Worm (Caenorhabditis elegans) whole organism, L3 larva: Measurements from ENCODE around the gene K08B5.2.

Source experiments
- ama-1 ChIP-seq: fragments of 150-350 bp; optimal IDR thresholded peaks from 2 replicates; lab custom pipeline; 2018
- daf-12 ChIP-seq: fragments of 150-350 bp; optimal IDR thresholded peaks from 2 replicates; lab custom pipeline; 2014; ENCODE audit warnings: missing biosample characterization, missing genetic modification reagents, missing genetic modification characterization
- elt-1 ChIP-seq: fragments of 150-350 bp; optimal IDR thresholded peaks from 2 replicates; lab custom pipeline; 2014; ENCODE audit warnings: missing biosample characterization, missing genetic modification characterization
- elt-3 ChIP-seq, 3 experiments: fragments of 150-350 bp in 1 of 3; sonication (generic microtip) in 2 of 3; optimal IDR thresholded peaks; 2 replicates in 2 of 3; 4 replicates in 1 of 3; lab custom pipeline; 2014 to 2017; ENCODE audit warnings: missing biosample characterization in 3 of 3, missing genetic modification characterization in 3 of 3
- fos-1 ChIP-seq: fragments of 150-350 bp; optimal IDR thresholded peaks from 2 replicates; lab custom pipeline; 2014; ENCODE audit warnings: missing biosample characterization, missing genetic modification characterization
- nhr-11 ChIP-seq: fragments of 150-350 bp; optimal IDR thresholded peaks from 2 replicates; lab custom pipeline; 2014; ENCODE audit warnings: missing biosample characterization, missing genetic modification characterization
- nhr-237 ChIP-seq: fragments of 150-350 bp; optimal IDR thresholded peaks from 2 replicates; lab custom pipeline; 2014; ENCODE audit warnings: missing biosample characterization, missing genetic modification characterization
- nhr-76 ChIP-seq: fragments of 150-350 bp; sonication (generic microtip); optimal IDR thresholded peaks from 5 replicates; lab custom pipeline; 2014; ENCODE audit warnings: missing biosample characterization, missing genetic modification characterization
- nhr-77 ChIP-seq: fragments of 150-350 bp; optimal IDR thresholded peaks from 2 replicates; lab custom pipeline; 2014; ENCODE audit warnings: missing biosample characterization, missing genetic modification characterization
- pha-4 ChIP-seq: fragments of 150-350 bp; optimal IDR thresholded peaks from 2 replicates; lab custom pipeline; 2014; ENCODE audit warnings: missing biosample characterization, missing genetic modification reagents, missing genetic modification characterization
- pqm-1 ChIP-seq: fragments of 150-350 bp; optimal IDR thresholded peaks from 2 replicates; lab custom pipeline; 2017; ENCODE audit warnings: missing biosample characterization, missing genetic modification characterization, inconsistent platforms
- sea-2 ChIP-seq: fragments of 150-350 bp; sonication (generic microtip); optimal IDR thresholded peaks from 4 replicates; lab custom pipeline; 2014; ENCODE audit warnings: missing biosample characterization, missing genetic modification reagents, missing genetic modification characterization
- unc-62 ChIP-seq: fragments of 150-350 bp; sonication (generic microtip); optimal IDR thresholded peaks from 4 replicates; lab custom pipeline; 2014; ENCODE audit warnings: missing biosample characterization, missing genetic modification reagents, missing genetic modification characterization
- ztf-11 ChIP-seq: fragments of 150-350 bp; optimal IDR thresholded peaks from 2 replicates; lab custom pipeline; 2014; ENCODE audit warnings: missing biosample characterization, missing genetic modification characterization

ce11 chrX:16558117-16558516 lies 4.4 kb upstream of the K08B5.2 start, which contains the start of gene K08B5.1:
- TF ChIP-seq fos-1 (tag; lab: Kevin White, UChicago) = no peak
- TF ChIP-seq nhr-76 (tag; lab: Kevin White, UChicago) = no peak
- no peak for TF ChIP-seq pha-4 (tag; lab: Kevin White, UChicago)
- no peak for TF ChIP-seq elt-1
- TF ChIP-seq daf-12 (tag; lab: Kevin White, UChicago) = no peak
- no peak for TF ChIP-seq pqm-1 (tag; lab: Kevin White, UChicago)
- TF ChIP-seq unc-62 (GFP tag; lab: Kevin White, UChicago) = no peak
- TF ChIP-seq ztf-11 (tag; lab: Kevin White, UChicago) = no peak
- TF ChIP-seq ama-1 (lab: Kevin White, UChicago) = no peak
- no peak for TF ChIP-seq nhr-11 (tag; lab: Kevin White, UChicago)
- TF ChIP-seq sea-2 (GFP tag; lab: Kevin White, UChicago) = no peak
- no peak for TF ChIP-seq nhr-237 (tag; lab: Kevin White, UChicago)
- no peak for TF ChIP-seq elt-3 (tag; optimal IDR thresholded peaks at IDR 0.05; lab: Kevin White, UChicago)
- TF ChIP-seq nhr-77 (tag; lab: Kevin White, UChicago) = no peak
